Fruit fly (Drosophila melanogaster) whole organism, embryonic: ENCODE results near the gene Gr97a.

Experiments used
- ATbp ChIP-seq: fragments of 200-800 bp; sonication (Bioruptor generic); optimal IDR thresholded peaks from 2 replicates; lab custom pipeline; 2017; ENCODE audit warnings: missing biosample characterization, mild to moderate bottlenecking, missing genetic modification characterization, missing genetic modification reagents
- Bteb2 ChIP-seq: fragments of 200-800 bp; sonication (Bioruptor generic); optimal IDR thresholded peaks from 2 replicates; lab custom pipeline; 2016; ENCODE audit warnings: missing biosample characterization, missing genetic modification characterization
- CG1233 ChIP-seq: fragments of 200-800 bp; sonication (Bioruptor generic); optimal IDR thresholded peaks from 4 replicates; lab custom pipeline; 2018; ENCODE audit warnings: missing biosample characterization, mild to moderate bottlenecking, missing genetic modification characterization
- CG14014 ChIP-seq: fragments of 200-800 bp; sonication (Bioruptor generic); IDR thresholded peaks from 2 replicates; pipeline ENCODE4 v1.3.6; 2022; ENCODE audit warnings: missing biosample characterization, missing genetic modification characterization
- CG15073 ChIP-seq: fragments of 200-800 bp; sonication (Bioruptor generic); optimal IDR thresholded peaks from 2 replicates; lab custom pipeline; 2016; ENCODE audit warnings: missing biosample characterization, missing genetic modification characterization
- CG1529 ChIP-seq: fragments of 200-800 bp; sonication (Bioruptor generic); optimal IDR thresholded peaks from 3 replicates; lab custom pipeline; 2018; ENCODE audit warnings: missing biosample characterization, missing genetic modification characterization
- CG15696 ChIP-seq: fragments of 200-800 bp; sonication (Bioruptor generic); optimal IDR thresholded peaks from 2 replicates; lab custom pipeline; 2019; ENCODE audit warnings: missing biosample characterization, mild to moderate bottlenecking, missing genetic modification characterization, moderate library complexity
- CG17361 ChIP-seq: fragments of 200-800 bp; sonication (Bioruptor generic); IDR thresholded peaks from 3 replicates; pipeline ENCODE4 v1.3.6; 2022; ENCODE audit warnings: missing biosample characterization, missing genetic modification characterization
- CG18262 ChIP-seq: fragments of 200-800 bp; optimal IDR thresholded peaks from 3 replicates; lab custom pipeline; 2019; ENCODE audit warnings: missing biosample characterization, mild to moderate bottlenecking, missing genetic modification characterization, moderate library complexity
- CG18764 ChIP-seq: fragments of 200-800 bp; sonication (Bioruptor generic); optimal IDR thresholded peaks from 3 replicates; lab custom pipeline; 2016; ENCODE audit warnings: missing biosample characterization, missing genetic modification characterization
- CG2202 ChIP-seq: fragments of 200-800 bp; sonication (Bioruptor generic); optimal IDR thresholded peaks from 2 replicates; lab custom pipeline; 2018; ENCODE audit warnings: missing biosample characterization, mild to moderate bottlenecking, missing genetic modification characterization
- CG2678 ChIP-seq: fragments of 200-800 bp; sonication (Bioruptor generic); optimal IDR thresholded peaks from 3 replicates; lab custom pipeline; 2019; ENCODE audit warnings: missing biosample characterization, mild to moderate bottlenecking, missing genetic modification characterization, moderate library complexity
- CG30403 ChIP-seq: fragments of 200-800 bp; sonication (Bioruptor generic); optimal IDR thresholded peaks from 3 replicates; lab custom pipeline; 2016; ENCODE audit warnings: missing biosample characterization, missing genetic modification characterization
- CG31441 ChIP-seq: fragments of 200-800 bp; sonication (Bioruptor generic); IDR thresholded peaks from 2 replicates; pipeline ENCODE4 v1.3.6; 2022; ENCODE audit warnings: missing biosample characterization, missing genetic modification characterization
- CG3847 ChIP-seq: fragments of 200-800 bp; sonication (Bioruptor generic); IDR thresholded peaks from 2 replicates; pipeline ENCODE4 v1.3.6; 2022; ENCODE audit warnings: missing biosample characterization, missing genetic modification characterization
- CG4328 ChIP-seq: fragments of 200-800 bp; sonication (Bioruptor generic); optimal IDR thresholded peaks from 3 replicates; lab custom pipeline; 2017; ENCODE audit warnings: missing biosample characterization, missing genetic modification reagents, missing genetic modification characterization
- CG4617 ChIP-seq: fragments of 200-800 bp; sonication (Bioruptor generic); optimal IDR thresholded peaks from 3 replicates; lab custom pipeline; 2016; ENCODE audit warnings: missing biosample characterization, missing genetic modification characterization, borderline replicate concordance
- CG5953 ChIP-seq: fragments of 200-800 bp; sonication (Bioruptor generic); IDR thresholded peaks from 2 replicates; pipeline ENCODE4 v1.3.6; 2022; ENCODE audit warnings: missing biosample characterization, missing genetic modification characterization
- CG7271 ChIP-seq: fragments of 200-800 bp; sonication (Bioruptor generic); optimal IDR thresholded peaks from 2 replicates; lab custom pipeline; 2018; ENCODE audit warnings: missing biosample characterization, mild to moderate bottlenecking, missing genetic modification characterization, moderate library complexity
- CG9437 ChIP-seq: fragments of 200-800 bp; sonication (Bioruptor generic); optimal IDR thresholded peaks from 2 replicates; lab custom pipeline; 2018; ENCODE audit warnings: missing biosample characterization, mild to moderate bottlenecking, missing genetic modification characterization
- Dek ChIP-seq: fragments of 200-800 bp; sonication (Bioruptor generic); optimal IDR thresholded peaks from 3 replicates; lab custom pipeline; 2019; ENCODE audit warnings: missing biosample characterization, mild to moderate bottlenecking, missing genetic modification characterization, moderate library complexity
- Gsc ChIP-seq: fragments of 200-800 bp; sonication (Bioruptor generic); IDR thresholded peaks from 2 replicates; pipeline ENCODE4 v1.3.6; 2022; ENCODE audit warnings: missing biosample characterization, missing genetic modification characterization
- H2.0 ChIP-seq: fragments of 200-800 bp; sonication (Bioruptor generic); IDR thresholded peaks from 2 replicates; pipeline ENCODE4 v1.3.6; 2022; ENCODE audit warnings: missing biosample characterization, missing genetic modification characterization
- Hey ChIP-seq: fragments of 200-800 bp; sonication (Bioruptor generic); optimal IDR thresholded peaks from 3 replicates; lab custom pipeline; 2018; ENCODE audit warnings: missing biosample characterization, mild to moderate bottlenecking, missing genetic modification characterization
- Hmr ChIP-seq: fragments of 200-800 bp; sonication (Bioruptor generic); optimal IDR thresholded peaks from 3 replicates; lab custom pipeline; 2017; ENCODE audit warnings: mild to moderate bottlenecking, missing biosample characterization, missing genetic modification reagents, missing genetic modification characterization
- MBD-R2 ChIP-seq: fragments of 200-800 bp; sonication (Bioruptor generic); IDR thresholded peaks from 2 replicates; pipeline ENCODE4 v1.3.6; 2022; ENCODE audit warnings: missing biosample characterization, missing genetic modification characterization
- MTF-1 ChIP-seq: fragments of 200-800 bp; sonication (Bioruptor generic); optimal IDR thresholded peaks from 2 replicates; lab custom pipeline; 2018; ENCODE audit warnings: missing biosample characterization, mild to moderate bottlenecking, missing genetic modification characterization, borderline replicate concordance
- Mes4 ChIP-seq: fragments of 200-800 bp; sonication (Bioruptor generic); optimal IDR thresholded peaks from 2 replicates; lab custom pipeline; 2016; ENCODE audit warnings: missing biosample characterization, missing genetic modification characterization
- Ptx1 ChIP-seq: fragments of 200-800 bp; sonication (Bioruptor generic); IDR thresholded peaks from 2 replicates; pipeline ENCODE4 v1.3.6; 2022; ENCODE audit warnings: missing biosample characterization, missing genetic modification characterization
- Ssrp ChIP-seq: fragments of 200-800 bp; sonication (Bioruptor generic); optimal IDR thresholded peaks from 2 replicates; lab custom pipeline; 2018; ENCODE audit warnings: missing biosample characterization, mild to moderate bottlenecking, missing genetic modification characterization, moderate library complexity
- Stat92E ChIP-seq, 3 experiments: fragments of >200 bp in 2 of 3; fragments of 200-800 bp in 1 of 3; sonication (Bioruptor generic) in 1 of 3; optimal IDR thresholded peaks; 2 replicates each; lab custom pipeline; 2017 to 2019; ENCODE audit warnings: missing biosample characterization in 3 of 3, missing genetic modification characterization in 3 of 3, mild to moderate bottlenecking in 1 of 3, moderate library complexity in 1 of 3
- Tbp ChIP-seq: fragments of >200 bp; optimal IDR thresholded peaks from 2 replicates; lab custom pipeline; 2018; ENCODE audit warnings: missing biosample characterization, missing genetic modification characterization
- ac ChIP-seq: fragments of 200-800 bp; sonication (Bioruptor generic); optimal IDR thresholded peaks from 3 replicates; lab custom pipeline; 2017; ENCODE audit warnings: missing biosample characterization, mild to moderate bottlenecking, missing genetic modification characterization
- dati ChIP-seq: fragments of 200-800 bp; sonication (Bioruptor generic); IDR thresholded peaks from 2 replicates; pipeline ENCODE4 v1.3.6; 2022; ENCODE audit warnings: missing biosample characterization, missing genetic modification characterization
- disco-r ChIP-seq: fragments of 200-800 bp; sonication (Bioruptor generic); optimal IDR thresholded peaks from 2 replicates; lab custom pipeline; 2016; ENCODE audit warnings: missing biosample characterization, missing genetic modification characterization
- dmrt11E ChIP-seq: fragments of 200-800 bp; sonication (Bioruptor generic); optimal IDR thresholded peaks from 3 replicates; lab custom pipeline; 2018; ENCODE audit warnings: missing biosample characterization, mild to moderate bottlenecking, missing genetic modification characterization, moderate library complexity
- esg ChIP-seq: fragments of 200-800 bp; sonication (Bioruptor generic); conservative IDR thresholded peaks from 2 replicates; pipeline ENCODE4 v1.3.6; 2022; ENCODE audit warnings: missing biosample characterization, missing genetic modification characterization
- jumu ChIP-seq: fragments of 200-800 bp; sonication (Bioruptor generic); optimal IDR thresholded peaks from 3 replicates; lab custom pipeline; 2016; ENCODE audit warnings: missing biosample characterization, missing genetic modification characterization
- kay ChIP-seq: fragments of 200-800 bp; sonication (Bioruptor generic); optimal IDR thresholded peaks from 2 replicates; lab custom pipeline; 2016; ENCODE audit warnings: missing biosample characterization, missing genetic modification characterization
- lab ChIP-seq: fragments of 200-800 bp; sonication (Bioruptor generic); optimal IDR thresholded peaks from 3 replicates; lab custom pipeline; 2017; ENCODE audit warnings: missing biosample characterization, missing genetic modification characterization, mild to moderate bottlenecking, moderate library complexity, missing genetic modification reagents
- lola ChIP-seq, 3 experiments: fragments of >200 bp in 2 of 3; fragments of 200-800 bp in 1 of 3; sonication (Bioruptor generic) in 1 of 3; optimal IDR thresholded peaks; 2 replicates each; lab custom pipeline; 2017 to 2019; ENCODE audit warnings: missing biosample characterization in 3 of 3, missing genetic modification characterization in 3 of 3, mild to moderate bottlenecking in 1 of 3, moderate library complexity in 1 of 3
- luna ChIP-seq: fragments of 200-800 bp; sonication (Bioruptor generic); optimal IDR thresholded peaks from 2 replicates; lab custom pipeline; 2016; ENCODE audit warnings: missing biosample characterization, missing genetic modification characterization
- mirr ChIP-seq: fragments of 200-800 bp; sonication (Bioruptor generic); optimal IDR thresholded peaks from 3 replicates; lab custom pipeline; 2018; ENCODE audit warnings: missing biosample characterization, mild to moderate bottlenecking, missing genetic modification characterization
- nerfin-1 ChIP-seq: fragments of 200-800 bp; sonication (Bioruptor generic); optimal IDR thresholded peaks from 3 replicates; lab custom pipeline; 2019; ENCODE audit warnings: missing biosample characterization, mild to moderate bottlenecking, missing genetic modification characterization, moderate library complexity
- onecut ChIP-seq: fragments of 200-800 bp; sonication (Bioruptor generic); IDR thresholded peaks from 2 replicates; pipeline ENCODE4 v1.3.6; 2022; ENCODE audit warnings: missing biosample characterization, missing genetic modification characterization
- peb ChIP-seq: fragments of 200-800 bp; sonication (Bioruptor generic); IDR thresholded peaks from 2 replicates; pipeline ENCODE4 v1.3.6; 2022; ENCODE audit warnings: missing biosample characterization, missing genetic modification characterization
- salm ChIP-seq: fragments of 200-800 bp; sonication (Bioruptor generic); optimal IDR thresholded peaks from 2 replicates; lab custom pipeline; 2018; ENCODE audit warnings: missing biosample characterization, mild to moderate bottlenecking, missing genetic modification characterization
- sim ChIP-seq: fragments of 200-800 bp; sonication (Bioruptor generic); IDR thresholded peaks from 2 replicates; pipeline ENCODE4 v1.3.6; 2022; ENCODE audit warnings: missing biosample characterization, missing genetic modification characterization
- stwl ChIP-seq: fragments of 200-800 bp; sonication (Bioruptor generic); optimal IDR thresholded peaks from 3 replicates; lab custom pipeline; 2018; ENCODE audit warnings: missing biosample characterization, mild to moderate bottlenecking, missing genetic modification characterization, moderate library complexity
- wor ChIP-seq: fragments of 200-800 bp; sonication (Bioruptor generic); IDR thresholded peaks from 2 replicates; pipeline ENCODE4 v1.3.6; 2022; ENCODE audit warnings: missing biosample characterization, missing genetic modification characterization

The Gr97a gene

DNA sequence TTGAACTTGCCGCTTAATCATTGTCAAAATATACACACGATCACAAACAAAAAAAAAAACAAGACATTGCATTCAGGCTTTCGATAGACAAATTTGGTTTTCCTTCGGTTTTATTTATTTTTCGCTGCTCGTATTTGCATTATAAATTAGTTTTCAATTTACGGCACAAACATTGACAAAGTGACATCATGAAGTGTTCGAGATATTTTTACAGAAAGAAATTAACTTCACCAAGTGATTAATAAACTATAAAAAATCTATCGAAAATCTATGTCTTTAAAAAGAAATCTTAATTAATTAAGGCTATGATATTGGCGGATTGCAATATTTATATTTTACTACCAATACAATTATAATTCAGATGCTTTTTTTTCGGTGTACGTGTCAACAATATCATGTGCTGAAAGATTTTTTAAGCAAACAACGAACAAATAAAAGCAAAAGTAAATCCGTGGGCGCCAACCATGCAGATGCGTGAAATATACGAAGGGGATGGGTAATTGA is 42.4 kb downstream of the Gr97a start (continued):
- peak; percentile 74 for TF ChIP-seq ATbp (GFP tag; lab: Kevin White, UChicago)
- peak; percentile 50 for TF ChIP-seq CG30403 (GFP tag; lab: Kevin White, UChicago)
- peak; percentile 10 for TF ChIP-seq MTF-1 (GFP tag; lab: Kevin White, UChicago)
- TF ChIP-seq lola (GFP tag; optimal IDR thresholded peaks at IDR 0.05; lab: Kevin White, UChicago) = peak in 1 of 3 experiments; percentile 6
- TF ChIP-seq stwl (tag; lab: Kevin White, UChicago) = no peak
- peak; percentile 45 for TF ChIP-seq nerfin-1 (tag; lab: Kevin White, UChicago)
- TF ChIP-seq onecut (GFP tag; lab: Robert Waterston, UW) = 0 out of 2 replicates have a peak, but pooled peaks have one; percentile 33
- peak; percentile 63 for TF ChIP-seq CG18262
- TF ChIP-seq CG7271 (tag; lab: Kevin White, UChicago) = no peak
- peak; percentile 0 for TF ChIP-seq CG1233 (GFP tag; lab: Kevin White, UChicago)
- no peak for TF ChIP-seq Tbp (GFP tag; lab: Kevin White, UChicago)
- peak; percentile 61 for TF ChIP-seq lab (GFP tag; lab: Kevin White, UChicago)
- TF ChIP-seq jumu = no peak
- TF ChIP-seq CG18764 (GFP tag; lab: Kevin White, UChicago) = peak; percentile 35
- peak; percentile 1 for TF ChIP-seq Dek (tag; lab: Kevin White, UChicago)
- TF ChIP-seq CG1529 (GFP tag; lab: Kevin White, UChicago) = no peak
- TF ChIP-seq dati (GFP tag; lab: Robert Waterston, UW) = no peak
- no peak for TF ChIP-seq disco-r (GFP tag; lab: Kevin White, UChicago)
- TF ChIP-seq mirr (GFP tag; lab: Kevin White, UChicago) = no peak
- TF ChIP-seq CG31441 (GFP tag; lab: Robert Waterston, UW) = peak; percentile 48
- TF ChIP-seq CG5953 = no peak
- no peak for TF ChIP-seq CG15073
- TF ChIP-seq CG9437 (GFP tag; lab: Kevin White, UChicago) = peak; percentile 14
- peak; percentile 46 for TF ChIP-seq CG4328
- TF ChIP-seq kay (GFP tag; lab: Kevin White, UChicago) = peak; percentile 50
- peak; percentile 51; the same call in 1 of the 2 replicates for TF ChIP-seq sim (GFP tag; lab: Robert Waterston, UW)
- TF ChIP-seq CG17361 = peak; percentile 81
- TF ChIP-seq salm (tag; lab: Kevin White, UChicago) = peak; percentile 53
- peak; percentile 29 for TF ChIP-seq dmrt11E (tag; lab: Kevin White, UChicago)
- TF ChIP-seq esg = no peak
- TF ChIP-seq Ssrp (tag; lab: Kevin White, UChicago) = no peak
- no peak for TF ChIP-seq luna (GFP tag; lab: Kevin White, UChicago)
- TF ChIP-seq H2.0 = no peak
- no peak for TF ChIP-seq CG3847 (GFP tag; lab: Robert Waterston, UW)
- peak; percentile 33 for TF ChIP-seq CG15696 (tag; lab: Kevin White, UChicago)
- TF ChIP-seq MBD-R2 (GFP tag; lab: Robert Waterston, UW) = no peak
- TF ChIP-seq Hey = no peak
- no peak for TF ChIP-seq peb (GFP tag; lab: Robert Waterston, UW)
- no peak for TF ChIP-seq Bteb2
- TF ChIP-seq CG2202 (tag; lab: Kevin White, UChicago) = peak; percentile 32
- TF ChIP-seq Hmr (GFP tag; lab: Kevin White, UChicago) = peak; percentile 61
- no peak for TF ChIP-seq Stat92E (GFP tag; optimal IDR thresholded peaks at IDR 0.05; lab: Kevin White, UChicago)
- no peak for TF ChIP-seq Mes4 (GFP tag; lab: Kevin White, UChicago)
- no peak for TF ChIP-seq wor
- TF ChIP-seq CG14014 (GFP tag; lab: Robert Waterston, UW) = peak; percentile 47; the same call in 1 of the 2 replicates
- TF ChIP-seq CG2678 (tag; lab: Kevin White, UChicago) = peak; percentile 86
- TF ChIP-seq CG4617 (GFP tag; lab: Kevin White, UChicago) = no peak
- no peak for TF ChIP-seq Gsc (GFP tag; lab: Robert Waterston, UW)
- TF ChIP-seq ac (GFP tag; lab: Kevin White, UChicago) = no peak
- TF ChIP-seq Ptx1 (GFP tag; lab: Robert Waterston, UW) = peak; percentile 70
